Fruit fly (Drosophila melanogaster): Measurements from ENCODE around the gene CG5854.

The CG5854 gene

DNA sequence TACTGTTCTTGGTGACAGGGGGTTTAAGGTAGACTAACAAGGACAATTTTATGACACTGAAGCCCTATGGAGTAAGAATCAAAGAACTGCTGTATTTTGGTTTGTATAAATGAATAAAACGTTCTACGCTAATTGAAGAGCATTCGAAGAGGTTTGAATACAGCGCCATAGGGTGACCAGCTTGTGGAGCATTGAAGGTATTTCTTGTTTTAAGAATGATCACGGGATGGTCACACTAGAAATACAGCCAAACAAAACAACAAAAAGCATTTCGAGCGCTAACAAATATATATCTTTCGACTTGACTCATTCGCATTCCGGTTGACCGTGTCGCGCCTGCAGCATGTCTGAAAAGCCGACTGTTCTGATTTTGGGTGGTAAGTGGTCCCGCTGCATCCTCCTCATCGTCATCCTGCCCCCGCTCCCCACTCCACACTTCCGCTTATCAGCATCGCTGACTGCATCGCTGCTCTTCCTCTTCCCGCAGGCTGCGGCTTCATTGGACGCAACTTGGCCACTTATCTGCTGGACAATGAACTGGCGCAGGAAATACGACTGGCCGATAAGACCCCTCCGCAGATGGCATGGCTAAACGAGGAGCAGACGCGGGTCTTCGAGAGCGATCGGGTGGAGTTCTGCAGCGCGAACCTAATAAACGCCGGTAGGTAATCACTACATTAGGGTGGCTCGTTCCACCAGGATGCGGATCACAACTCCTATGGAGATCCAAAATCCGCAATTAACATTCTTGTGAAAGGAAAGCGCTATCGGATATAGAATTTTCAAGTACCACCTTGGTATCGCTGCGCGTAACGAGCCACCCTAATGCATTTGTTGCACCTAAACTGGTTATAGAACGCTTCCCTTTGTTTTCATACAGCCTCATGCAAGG, at the start of gene CG5854 (continued):
- peak; percentile 52 for TF ChIP-seq Sox100B (GFP tag; optimal IDR thresholded peaks at IDR 0.05)
- peak; percentile 59 for TF ChIP-seq CG2120 (GFP tag; optimal IDR thresholded peaks at IDR 0.05)
- TF ChIP-seq knrl (GFP tag; IDR thresholded peaks at IDR 0.05; ENCODE audit: partially characterized antibody): no peak
- peak; percentile 79 for TF ChIP-seq CG4424 (GFP tag; optimal IDR thresholded peaks at IDR 0.05)
- peak; percentile 89 for TF ChIP-seq otp (GFP tag; IDR thresholded peaks at IDR 0.05)
- peak; percentile 75 for TF ChIP-seq NC2β (GFP tag; optimal IDR thresholded peaks at IDR 0.05)
- TF ChIP-seq Ptx1 (GFP tag; IDR thresholded peaks at IDR 0.05): peak; percentile 66
- TF ChIP-seq CG1603 (tag; optimal IDR thresholded peaks at IDR 0.05): peak; percentile 92
- peak; percentile 74 for TF ChIP-seq Antp (GFP tag; optimal IDR thresholded peaks at IDR 0.05)
- peak; percentile 67; the same call in 2 of the 3 replicates for TF ChIP-seq Optix (GFP tag; IDR thresholded peaks at IDR 0.05)
- TF ChIP-seq Sry-β (GFP tag; optimal IDR thresholded peaks at IDR 0.05): no peak
- TF ChIP-seq CG17328 (GFP tag; IDR thresholded peaks at IDR 0.05): peak; percentile 88
- TF ChIP-seq slbo (GFP tag; IDR thresholded peaks at IDR 0.05): peak; percentile 65
- peak; percentile 84 for TF ChIP-seq CG12219 (GFP tag; optimal IDR thresholded peaks at IDR 0.05)
- no peak for TF ChIP-seq slou (GFP tag; optimal IDR thresholded peaks at IDR 0.05)
- peak; percentile 5; the same call in 1 of the 2 replicates for TF ChIP-seq dimm (GFP tag; IDR thresholded peaks at IDR 0.05)
- no peak for TF ChIP-seq unc-4 (GFP tag; IDR thresholded peaks at IDR 0.05; ENCODE audit: partially characterized antibody)
- peak; percentile 82 for TF ChIP-seq chn (GFP tag; optimal IDR thresholded peaks at IDR 0.05)
- peak; percentile 64 for TF ChIP-seq odd (GFP tag; optimal IDR thresholded peaks at IDR 0.05)
- TF ChIP-seq CG18262 (tag; optimal IDR thresholded peaks at IDR 0.05): peak; percentile 80
- TF ChIP-seq CG12299 (tag; optimal IDR thresholded peaks at IDR 0.05): peak; percentile 27
- no peak for TF ChIP-seq jing (GFP tag; optimal IDR thresholded peaks at IDR 0.05)
- peak; percentile 64 for TF ChIP-seq CG15601 (tag; optimal IDR thresholded peaks at IDR 0.05)
- no peak for TF ChIP-seq CG31388 (GFP tag; optimal IDR thresholded peaks at IDR 0.05)
- TF ChIP-seq CG6689 (GFP tag; IDR thresholded peaks at IDR 0.05): peak; percentile 73
- no peak for TF ChIP-seq kay (GFP tag; optimal IDR thresholded peaks at IDR 0.05)
- peak; percentile 68 for TF ChIP-seq CG4360 (GFP tag; IDR thresholded peaks at IDR 0.05)
- TF ChIP-seq croc (GFP tag; conservative IDR thresholded peaks at IDR 0.05): peak; percentile 47; the same call in 2 of the 3 replicates
- peak; percentile 87 for TF ChIP-seq unpg (GFP tag; optimal IDR thresholded peaks at IDR 0.05)
- TF ChIP-seq CG13296 (GFP tag; optimal IDR thresholded peaks at IDR 0.05): peak; percentile 30
- TF ChIP-seq eyg (GFP tag; optimal IDR thresholded peaks at IDR 0.05): peak; percentile 35
- TF ChIP-seq dati (GFP tag; IDR thresholded peaks at IDR 0.05): peak; percentile 55; the same call in 1 of the 2 replicates
- TF ChIP-seq Opbp (GFP tag; IDR thresholded peaks at IDR 0.05; ENCODE audit: partially characterized antibody): 0 out of 3 replicates have a peak, but pooled peaks have one; percentile 6
- TF ChIP-seq CG7963 (GFP tag; IDR thresholded peaks at IDR 0.05; ENCODE audit: partially characterized antibody): no peak
- TF ChIP-seq dmrt11E (tag; optimal IDR thresholded peaks at IDR 0.05): peak; percentile 76
- no peak for TF ChIP-seq kah (GFP tag; optimal IDR thresholded peaks at IDR 0.05)
- peak; percentile 82 for TF ChIP-seq CG11504 (tag; optimal IDR thresholded peaks at IDR 0.05)
- TF ChIP-seq nau (GFP tag; optimal IDR thresholded peaks at IDR 0.05): peak; percentile 57
- TF ChIP-seq CG13775 (GFP tag; optimal IDR thresholded peaks at IDR 0.05): peak; percentile 64
- TF ChIP-seq H15 (GFP tag; IDR thresholded peaks at IDR 0.05): peak; percentile 69; the same call in 2 of the 3 replicates
- TF ChIP-seq ssp (GFP tag; IDR thresholded peaks at IDR 0.05): peak; percentile 49; the same call in 1 of the 2 replicates
- TF ChIP-seq tll (GFP tag; optimal IDR thresholded peaks at IDR 0.05): no peak
- no peak for TF ChIP-seq CG42726 (GFP tag; IDR thresholded peaks at IDR 0.05; ENCODE audit: partially characterized antibody)
- no peak for TF ChIP-seq klu (GFP tag; IDR thresholded peaks at IDR 0.05)
- TF ChIP-seq esg (GFP tag; conservative IDR thresholded peaks at IDR 0.05): peak; percentile 70
- no peak for TF ChIP-seq vnd (GFP tag; IDR thresholded peaks at IDR 0.05; ENCODE audit: partially characterized antibody)
- peak; percentile 86 for TF ChIP-seq CG18599 (GFP tag; optimal IDR thresholded peaks at IDR 0.05)
